Fruit fly (Drosophila melanogaster): ENCODE results near the gene Skp2.

The Skp2 gene

dm6 chr3R:4337580-4337979, at the start of gene Skp2, which contains the start of gene CG1103:
TSS of gene Skp2 (minus strand) at chr3R:4337674.
TSS of gene CG1103 (plus strand) at chr3R:4337755.
- no peak for TF ChIP-seq h (optimal IDR thresholded peaks at IDR 0.05)
- no peak for TF ChIP-seq psq (optimal IDR thresholded peaks at IDR 0.05)
- TF ChIP-seq ttk (optimal IDR thresholded peaks at IDR 0.05), result no peak
- no peak for TF ChIP-seq Sin3A (optimal IDR thresholded peaks at IDR 0.05)
- TF ChIP-seq insv (optimal IDR thresholded peaks at IDR 0.05), result no peak
- no peak for TF ChIP-seq Myc (optimal IDR thresholded peaks at IDR 0.05)

DNA sequence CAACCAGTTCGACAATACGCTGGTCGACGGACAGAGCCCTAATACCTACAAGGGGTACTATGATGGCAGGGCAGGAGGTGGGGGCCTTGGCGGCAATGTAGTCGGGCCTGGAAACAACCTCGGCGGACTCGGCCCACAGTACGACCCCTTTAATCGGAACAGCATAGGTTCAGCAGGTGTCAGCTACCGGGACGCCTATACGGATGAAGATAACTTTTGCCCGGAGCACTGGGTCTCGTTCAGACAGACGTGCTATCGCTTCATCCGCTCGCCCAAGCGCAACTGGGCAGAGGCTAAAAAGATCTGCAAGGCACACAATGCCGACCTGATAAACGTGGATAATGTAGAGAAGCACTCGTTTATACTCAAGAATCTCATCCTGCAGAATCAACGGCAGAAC, 44.7 kb upstream of the Skp2 start:
- TF ChIP-seq psq (optimal IDR thresholded peaks at IDR 0.05) (no peak), Sin3A (optimal IDR thresholded peaks at IDR 0.05) (no peak), insv (optimal IDR thresholded peaks at IDR 0.05) (no peak), ttk (optimal IDR thresholded peaks at IDR 0.05) (no peak), Myc (optimal IDR thresholded peaks at IDR 0.05) (no peak), h (optimal IDR thresholded peaks at IDR 0.05) (no peak)

- no peak for TF ChIP-seq Myc (optimal IDR thresholded peaks at IDR 0.05)
- no peak for TF ChIP-seq ttk (optimal IDR thresholded peaks at IDR 0.05)
- no peak for TF ChIP-seq Sin3A (optimal IDR thresholded peaks at IDR 0.05)
Measured at dm6 chr3R:4381079-4381919, 43.8 kb upstream of the Skp2 start, which contains the start of gene Cont. TSS of gene Cont (plus strand) at chr3R:4381306.

DNA sequence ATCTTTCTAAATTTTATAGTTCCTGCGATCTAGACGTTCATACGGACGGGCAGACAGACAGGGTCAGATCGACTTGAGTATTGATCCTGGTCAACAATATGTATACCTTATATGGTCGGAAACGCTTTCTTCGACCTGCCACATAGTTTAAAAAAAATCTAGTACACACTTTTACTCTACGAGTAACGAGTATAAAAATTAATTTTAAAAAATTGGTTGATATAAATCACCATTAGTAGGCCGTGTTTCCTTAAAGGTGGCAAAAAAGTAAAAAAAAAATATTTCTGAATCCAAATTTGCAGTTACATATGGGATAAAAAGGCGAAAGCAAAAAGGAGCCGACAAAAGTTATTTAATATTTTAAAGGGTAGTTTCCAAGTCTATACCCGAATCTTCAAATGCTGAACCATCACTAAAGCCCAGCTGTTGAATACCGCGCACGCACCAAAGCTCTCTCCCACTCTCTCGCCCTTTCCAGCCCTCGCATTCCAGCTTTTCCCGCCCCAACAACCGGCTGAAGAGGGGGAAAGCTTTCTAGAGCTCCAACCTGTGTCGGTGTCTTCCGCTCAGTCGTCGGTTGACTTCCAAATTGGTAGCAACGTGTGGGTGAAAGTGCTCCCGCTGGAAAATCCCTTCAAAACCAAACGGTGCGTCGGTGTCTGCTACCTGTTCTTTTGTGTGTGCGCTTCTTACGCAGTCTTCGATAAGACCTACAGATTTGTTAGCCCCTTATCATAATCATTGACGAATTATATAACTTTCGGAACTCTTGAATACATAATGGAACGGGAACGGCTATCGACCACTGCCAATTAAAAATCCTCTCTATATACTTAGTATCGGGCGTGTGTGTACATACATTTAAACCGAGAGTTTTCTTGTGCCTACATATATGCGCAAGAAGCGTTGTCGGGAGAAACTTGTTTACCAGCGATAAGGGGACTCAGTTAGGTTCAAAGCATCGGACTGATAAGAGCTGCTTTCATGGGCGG, 41.2 kb upstream of the Skp2 start, which contains the start of gene Sfxn1-3:
Gene Sfxn1-3 (plus strand): TSS at position 238 of the 992 bp plus-strand sequence.
- TF ChIP-seq Myc (optimal IDR thresholded peaks at IDR 0.05) (no peak), ttk (optimal IDR thresholded peaks at IDR 0.05) (no peak), insv (optimal IDR thresholded peaks at IDR 0.05) (no peak), h (optimal IDR thresholded peaks at IDR 0.05) (no peak), Sin3A (optimal IDR thresholded peaks at IDR 0.05) (no peak), psq (optimal IDR thresholded peaks at IDR 0.05) (no peak)

dm6 chr3R:4362010-4362409, 24.5 kb upstream of the Skp2 start:
- TF ChIP-seq Sin3A (optimal IDR thresholded peaks at IDR 0.05) (no peak), insv (optimal IDR thresholded peaks at IDR 0.05) (no peak), ttk (optimal IDR thresholded peaks at IDR 0.05) (no peak)

DNA sequence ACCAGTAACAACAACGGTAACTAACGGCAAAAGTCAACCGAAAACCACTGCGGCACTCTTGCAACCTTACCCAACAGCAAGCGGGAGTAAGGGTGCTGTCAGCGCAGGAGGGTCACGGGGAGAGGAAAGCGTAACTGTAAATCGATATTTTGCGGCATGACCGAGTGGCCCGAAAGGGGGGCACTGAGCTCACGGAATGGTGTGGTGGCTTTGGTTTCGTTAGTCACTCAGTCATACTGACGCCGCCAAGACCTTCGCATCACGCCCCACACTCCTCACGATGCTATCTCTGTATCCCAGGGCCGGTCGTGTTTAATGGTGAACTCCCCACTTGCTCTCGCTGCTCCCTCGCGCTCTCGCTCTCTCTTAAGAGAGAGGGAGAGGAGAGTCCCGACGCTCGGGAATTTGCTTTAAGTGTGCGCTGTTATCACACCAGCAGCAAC, 23.2 kb upstream of the Skp2 start:
- TF ChIP-seq Myc (optimal IDR thresholded peaks at IDR 0.05), result no peak
- TF ChIP-seq insv (optimal IDR thresholded peaks at IDR 0.05), result no peak
- TF ChIP-seq psq (optimal IDR thresholded peaks at IDR 0.05), result no peak
- no peak for TF ChIP-seq h (optimal IDR thresholded peaks at IDR 0.05)
- no peak for TF ChIP-seq Sin3A (optimal IDR thresholded peaks at IDR 0.05)
- no peak for TF ChIP-seq ttk (optimal IDR thresholded peaks at IDR 0.05)

DNA sequence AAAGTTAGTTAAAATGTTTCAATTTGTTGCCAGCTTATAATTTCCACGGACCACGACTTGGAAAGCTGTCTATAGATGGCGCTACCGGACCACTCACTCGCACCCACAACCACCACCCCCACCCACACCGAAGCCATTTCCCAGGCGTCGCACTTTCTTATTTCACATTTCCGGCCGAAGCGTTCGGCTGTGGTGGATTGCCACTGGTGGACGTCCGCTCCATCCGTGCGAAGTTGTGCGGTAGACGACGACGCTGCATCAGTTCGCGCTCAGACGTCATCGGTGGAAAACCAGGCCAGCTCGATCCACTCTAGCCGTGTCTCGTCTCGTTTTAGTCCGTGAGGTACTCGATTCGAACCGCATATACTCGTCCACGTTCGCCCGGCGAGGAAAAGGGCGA, 22.2 kb upstream of the Skp2 start, which contains the start of gene CG1090:
Gene CG1090 (plus strand): TSS at position 259 of the 400 bp plus-strand sequence.
- no peak for TF ChIP-seq h (optimal IDR thresholded peaks at IDR 0.05)
- no peak for TF ChIP-seq psq (optimal IDR thresholded peaks at IDR 0.05)
- TF ChIP-seq insv (optimal IDR thresholded peaks at IDR 0.05), result no peak
- TF ChIP-seq Myc (optimal IDR thresholded peaks at IDR 0.05), result no peak
- no peak for TF ChIP-seq ttk (optimal IDR thresholded peaks at IDR 0.05)
- no peak for TF ChIP-seq Sin3A (optimal IDR thresholded peaks at IDR 0.05)

- TF ChIP-seq Sin3A (optimal IDR thresholded peaks at IDR 0.05) (no peak), ttk (optimal IDR thresholded peaks at IDR 0.05) (no peak), insv (optimal IDR thresholded peaks at IDR 0.05) (no peak), Myc (optimal IDR thresholded peaks at IDR 0.05) (no peak), psq (optimal IDR thresholded peaks at IDR 0.05) (no peak), h (optimal IDR thresholded peaks at IDR 0.05) (no peak)
Measured at dm6 chr3R:4353569-4353968, 16.1 kb upstream of the Skp2 start.

DNA sequence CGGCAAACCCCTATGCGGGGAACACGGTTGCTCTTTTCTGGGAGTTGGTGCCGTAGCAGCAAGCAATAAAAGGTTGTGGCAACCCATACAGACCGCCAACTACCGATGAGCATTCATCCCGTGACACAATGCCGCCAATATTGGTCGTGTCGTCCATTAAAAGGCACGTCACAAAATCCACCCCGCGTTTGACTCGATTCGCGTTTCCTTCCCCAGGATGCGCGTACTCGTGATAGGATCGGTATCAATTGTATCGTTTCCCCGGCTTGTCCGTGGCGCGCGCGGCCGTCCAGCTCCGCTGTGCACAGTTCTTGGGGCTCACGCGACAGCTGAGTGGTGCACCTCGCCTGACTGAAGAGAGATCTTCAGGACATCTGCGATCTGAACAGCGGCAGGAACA, 12.7 kb upstream of the Skp2 start:
- no peak for TF ChIP-seq insv (optimal IDR thresholded peaks at IDR 0.05)
- TF ChIP-seq Myc (optimal IDR thresholded peaks at IDR 0.05), result no peak
- no peak for TF ChIP-seq psq (optimal IDR thresholded peaks at IDR 0.05)
- no peak for TF ChIP-seq h (optimal IDR thresholded peaks at IDR 0.05)

DNA sequence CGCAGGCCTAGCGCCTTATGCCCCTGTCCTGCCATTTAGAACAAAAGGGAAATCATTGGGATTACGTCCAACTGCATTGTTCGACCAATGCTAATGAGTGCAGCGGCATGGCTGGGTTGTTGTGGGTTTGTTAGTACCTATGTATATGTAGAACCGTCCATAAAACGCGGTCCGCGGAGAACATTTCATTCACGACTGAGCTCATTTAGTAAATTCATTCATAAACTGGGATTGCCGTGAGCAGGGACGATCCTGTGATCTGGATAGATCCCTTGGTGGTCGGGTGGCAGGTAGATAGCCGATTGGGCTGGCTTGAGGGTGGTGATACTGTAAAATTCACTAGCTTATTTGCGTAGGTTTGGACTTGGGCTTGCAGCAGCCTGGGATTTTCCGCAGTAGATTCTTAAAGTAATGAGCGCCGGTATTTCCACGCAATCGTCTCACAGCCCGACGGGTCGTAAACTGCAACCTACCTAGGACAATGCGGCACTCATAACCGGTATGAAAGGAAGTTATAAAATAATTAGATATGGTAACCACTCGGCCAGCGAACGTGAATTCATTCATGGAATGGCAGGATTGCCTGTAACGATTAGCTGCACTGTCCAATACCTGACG, 10.8 kb upstream of the Skp2 start:
- no peak for TF ChIP-seq Sin3A (optimal IDR thresholded peaks at IDR 0.05)
- TF ChIP-seq insv (optimal IDR thresholded peaks at IDR 0.05), result no peak
- no peak for TF ChIP-seq ttk (optimal IDR thresholded peaks at IDR 0.05)
- no peak for TF ChIP-seq h (optimal IDR thresholded peaks at IDR 0.05)
- no peak for TF ChIP-seq psq (optimal IDR thresholded peaks at IDR 0.05)
- TF ChIP-seq Myc (optimal IDR thresholded peaks at IDR 0.05), result no peak

- TF ChIP-seq h (optimal IDR thresholded peaks at IDR 0.05), result no peak
Measured at dm6 chr3R:4346636-4347035, 9.2 kb upstream of the Skp2 start, which contains the start of gene hkb. TSS of gene hkb (minus strand) at chr3R:4346646.

dm6 chr3R:4341177-4341576, 3.7 kb upstream of the Skp2 start:
- TF ChIP-seq ttk (optimal IDR thresholded peaks at IDR 0.05), result no peak
- no peak for TF ChIP-seq h (optimal IDR thresholded peaks at IDR 0.05)
- no peak for TF ChIP-seq insv (optimal IDR thresholded peaks at IDR 0.05)
- TF ChIP-seq Myc (optimal IDR thresholded peaks at IDR 0.05), result no peak
- TF ChIP-seq psq (optimal IDR thresholded peaks at IDR 0.05), result no peak
- TF ChIP-seq Sin3A (optimal IDR thresholded peaks at IDR 0.05), result no peak

All from Kc167 (cell line).